Fruit fly (Drosophila melanogaster) whole organism, adult: ENCODE results near the gene bol.

ENCODE experiments used
- CG11617 ChIP-seq: fragments of 200-800 bp; sonication (Bioruptor generic); optimal IDR thresholded peaks from 2 replicates; lab custom pipeline; 2017; ENCODE audit warnings: mild to moderate bottlenecking, missing biosample characterization, missing genetic modification reagents, missing genetic modification characterization
- CG12768 ChIP-seq: fragments of 200-800 bp; sonication (Bioruptor generic); optimal IDR thresholded peaks from 2 replicates; lab custom pipeline; 2017; ENCODE audit warnings: missing biosample characterization, missing genetic modification characterization, mild to moderate bottlenecking, moderate library complexity, missing genetic modification reagents
- CG14711 ChIP-seq: fragments of 200-800 bp; sonication (Bioruptor generic); optimal IDR thresholded peaks from 2 replicates; lab custom pipeline; 2018; ENCODE audit warnings: missing biosample characterization, mild to moderate bottlenecking, missing genetic modification characterization, moderate library complexity
- CG1620 ChIP-seq: fragments of 200-800 bp; sonication (Bioruptor generic); optimal IDR thresholded peaks from 2 replicates; lab custom pipeline; 2016; ENCODE audit warnings: missing biosample characterization, missing genetic modification characterization
- CG33017 ChIP-seq: fragments of 200-800 bp; sonication (Bioruptor generic); optimal IDR thresholded peaks from 2 replicates; lab custom pipeline; 2018; ENCODE audit warnings: missing biosample characterization, mild to moderate bottlenecking, missing genetic modification characterization, moderate library complexity
- CG5204 ChIP-seq: fragments of 200-800 bp; sonication (Bioruptor generic); optimal IDR thresholded peaks from 2 replicates; lab custom pipeline; 2016; ENCODE audit warnings: missing biosample characterization, missing genetic modification characterization
- CG7045 ChIP-seq: fragments of 200-800 bp; sonication (Bioruptor generic); optimal IDR thresholded peaks from 2 replicates; lab custom pipeline; 2017; ENCODE audit warnings: missing biosample characterization, mild to moderate bottlenecking, missing genetic modification characterization
- CG7101 ChIP-seq: fragments of 200-800 bp; sonication (Bioruptor generic); optimal IDR thresholded peaks from 2 replicates; lab custom pipeline; 2018; ENCODE audit warnings: missing biosample characterization, mild to moderate bottlenecking, missing genetic modification characterization, moderate library complexity
- Clk ChIP-seq: fragments of 200-800 bp; sonication (Bioruptor generic); optimal IDR thresholded peaks from 2 replicates; lab custom pipeline; 2017; ENCODE audit warnings: missing biosample characterization, missing genetic modification characterization
- Crg-1 ChIP-seq: fragments of 200-800 bp; sonication (Bioruptor generic); optimal IDR thresholded peaks from 2 replicates; lab custom pipeline; 2016; ENCODE audit warnings: missing biosample characterization, missing genetic modification characterization
- Hr96 ChIP-seq: fragments of 200-800 bp; sonication (Bioruptor generic); optimal IDR thresholded peaks from 2 replicates; lab custom pipeline; 2016; ENCODE audit warnings: missing biosample characterization, missing genetic modification characterization
- Mnt ChIP-seq: fragments of 200-800 bp; sonication (Bioruptor generic); optimal IDR thresholded peaks from 2 replicates; lab custom pipeline; 2016; ENCODE audit warnings: missing biosample characterization, mild to moderate bottlenecking, missing genetic modification characterization
- bab1 ChIP-seq: fragments of 200-800 bp; sonication (Bioruptor generic); optimal IDR thresholded peaks from 3 replicates; lab custom pipeline; 2019; ENCODE audit warnings: missing biosample characterization, mild to moderate bottlenecking, missing genetic modification characterization, moderate library complexity
- cic ChIP-seq: fragments of 200-800 bp; sonication (Bioruptor generic); optimal IDR thresholded peaks from 2 replicates; lab custom pipeline; 2017; ENCODE audit warnings: missing biosample characterization, mild to moderate bottlenecking, missing genetic modification characterization, moderate library complexity
- cnc ChIP-seq, 2 experiments: fragments of >200 bp; optimal IDR thresholded peaks; 2 replicates each; lab custom pipeline; 2017
- kay ChIP-seq: fragments of 200-800 bp; sonication (Bioruptor generic); peaks from one replicate; lab custom pipeline; 2016; ENCODE audit warnings: missing biosample characterization, missing genetic modification characterization, borderline replicate concordance
- ovo ChIP-seq: fragments of 200-800 bp; sonication (Bioruptor generic); optimal IDR thresholded peaks from 2 replicates; lab custom pipeline; 2016; ENCODE audit warnings: missing biosample characterization, missing genetic modification characterization
- pad ChIP-seq: fragments of 200-800 bp; sonication (Bioruptor generic); optimal IDR thresholded peaks from 3 replicates; lab custom pipeline; 2017; ENCODE audit warnings: missing biosample characterization, missing genetic modification characterization, mild to moderate bottlenecking, moderate library complexity, missing genetic modification reagents
- tj ChIP-seq: fragments of 200-800 bp; sonication (Bioruptor generic); optimal IDR thresholded peaks from 3 replicates; lab custom pipeline; 2017; ENCODE audit warnings: missing biosample characterization, mild to moderate bottlenecking, missing genetic modification characterization, moderate library complexity
- toe ChIP-seq: fragments of 200-800 bp; sonication (Bioruptor generic); optimal IDR thresholded peaks from 2 replicates; lab custom pipeline; 2016; ENCODE audit warnings: missing biosample characterization, missing genetic modification characterization

bol gene

DNA sequence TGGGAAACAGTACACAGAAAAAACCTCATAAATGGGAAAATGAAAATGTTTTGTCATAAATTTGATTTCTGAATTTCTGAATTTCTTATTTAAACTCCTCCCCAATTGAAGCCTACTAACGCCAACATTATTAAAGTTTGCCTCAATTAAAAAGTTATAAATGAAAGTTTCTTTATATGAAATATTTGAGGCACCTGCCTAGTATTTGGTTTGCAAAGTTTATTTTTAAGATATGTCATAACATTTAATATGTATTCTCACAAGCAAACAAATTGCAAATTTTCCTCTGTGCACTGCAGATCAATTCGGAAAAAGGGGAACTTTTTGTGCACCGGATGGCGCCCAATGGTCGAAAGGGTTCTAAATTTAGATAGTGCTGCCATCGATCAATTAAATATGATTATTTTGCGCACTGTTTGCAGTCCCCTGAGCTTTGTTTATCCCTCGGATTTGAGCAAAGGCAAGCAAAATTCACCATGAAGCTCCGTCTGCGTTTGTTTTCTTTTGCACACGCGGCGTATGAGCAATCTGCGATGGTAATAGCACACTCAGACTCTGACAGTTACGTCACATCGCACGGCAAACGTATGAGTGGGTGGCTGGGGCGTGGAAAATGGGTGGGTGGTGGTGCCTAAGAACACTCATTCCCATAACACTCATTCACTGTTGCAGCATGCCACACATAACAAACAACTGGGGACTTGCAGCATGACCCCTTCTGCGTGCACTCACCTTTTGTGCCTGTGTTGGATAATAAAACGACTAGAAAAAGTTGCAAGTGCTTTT lies 69.0 kb downstream of the bol start:
- TF ChIP-seq cic (GFP tag; lab: Kevin White, UChicago) (no peak), kay (no peak), ovo (GFP tag; lab: Kevin White, UChicago) (no peak), bab1 (GFP tag; lab: Kevin White, UChicago) (no peak), CG12768 (GFP tag; lab: Kevin White, UChicago) (peak; percentile 49), CG7101 (tag; lab: Kevin White, UChicago) (peak; percentile 73), toe (GFP tag; lab: Kevin White, UChicago) (peak; percentile 61), tj (GFP tag; lab: Kevin White, UChicago) (peak; percentile 84), CG1620 (GFP tag; lab: Kevin White, UChicago) (peak; percentile 25), CG5204 (peak; percentile 80), pad (peak; percentile 56), Hr96 (GFP tag; lab: Kevin White, UChicago) (peak; percentile 42), Mnt (GFP tag; lab: Kevin White, UChicago) (no peak), cnc (optimal IDR thresholded peaks at IDR 0.05; lab: Kevin White, UChicago) (no peak), Crg-1 (GFP tag; lab: Kevin White, UChicago) (peak; percentile 67), Clk (GFP tag; lab: Kevin White, UChicago) (peak; percentile 28), CG11617 (peak; percentile 88), CG7045 (peak; percentile 74), CG14711 (tag; lab: Kevin White, UChicago) (peak; percentile 71), CG33017 (tag; lab: Kevin White, UChicago) (peak; percentile 67)

dm6 chr3L:9064207-9064754 lies 69.9 kb downstream of the bol start:
- TF ChIP-seq ovo (GFP tag; lab: Kevin White, UChicago) (no peak), kay (peak; percentile 95)

DNA sequence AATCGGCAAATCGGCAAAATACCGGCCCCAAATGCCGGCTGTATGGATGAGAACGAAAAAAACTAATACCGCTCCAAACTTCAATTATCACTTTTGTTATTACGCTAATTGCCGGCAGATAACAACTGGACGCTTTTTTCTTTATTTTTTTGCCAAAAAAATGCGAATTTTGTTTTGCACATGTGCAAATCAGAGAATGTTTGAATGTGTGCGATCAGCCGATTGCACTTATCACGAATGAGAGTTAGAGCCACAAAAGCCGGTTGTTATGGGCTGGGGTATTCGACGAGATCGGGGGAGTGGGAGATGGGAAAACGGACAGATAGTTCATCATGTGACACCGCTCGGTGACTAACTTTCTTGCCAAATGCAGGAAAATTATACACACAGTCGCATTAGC lies 70.6 kb downstream of the bol start:
- TF ChIP-seq cnc (optimal IDR thresholded peaks at IDR 0.05; lab: Kevin White, UChicago) (no peak), Mnt (GFP tag; lab: Kevin White, UChicago) (peak; percentile 53), Crg-1 (GFP tag; lab: Kevin White, UChicago) (no peak), Clk (GFP tag; lab: Kevin White, UChicago) (no peak), pad (no peak), cic (GFP tag; lab: Kevin White, UChicago) (peak; percentile 65), CG14711 (tag; lab: Kevin White, UChicago) (no peak), kay (peak; percentile 69), CG11617 (no peak)

dm6 chr3L:9062816-9063215 lies 71.4 kb downstream of the bol start:
- TF ChIP-seq CG14711 (tag; lab: Kevin White, UChicago) (peak; percentile 6), ovo (GFP tag; lab: Kevin White, UChicago) (no peak)

dm6 chr3L:9061449-9061848 lies 72.8 kb downstream of the bol start:
- TF ChIP-seq tj (GFP tag; lab: Kevin White, UChicago) (peak; percentile 85), bab1 (GFP tag; lab: Kevin White, UChicago) (no peak)

dm6 chr3L:9059611-9060203 lies 74.5 kb downstream of the bol start:
- TF ChIP-seq CG5204 (peak; percentile 61), CG11617 (peak; percentile 35), tj (GFP tag; lab: Kevin White, UChicago) (peak; percentile 5), Mnt (GFP tag; lab: Kevin White, UChicago) (peak; percentile 54), CG12768 (GFP tag; lab: Kevin White, UChicago) (peak; percentile 54), CG7101 (tag; lab: Kevin White, UChicago) (peak; percentile 57), CG7045 (peak; percentile 40), kay (no peak), cnc (optimal IDR thresholded peaks at IDR 0.05; lab: Kevin White, UChicago) (no peak), bab1 (GFP tag; lab: Kevin White, UChicago) (no peak), cic (GFP tag; lab: Kevin White, UChicago) (peak; percentile 47), pad (peak; percentile 31), ovo (GFP tag; lab: Kevin White, UChicago) (peak; percentile 58), CG33017 (tag; lab: Kevin White, UChicago) (peak; percentile 81), CG1620 (GFP tag; lab: Kevin White, UChicago) (peak; percentile 25), CG14711 (tag; lab: Kevin White, UChicago) (peak; percentile 54), Crg-1 (GFP tag; lab: Kevin White, UChicago) (peak; percentile 44), Clk (GFP tag; lab: Kevin White, UChicago) (peak; percentile 53), toe (GFP tag; lab: Kevin White, UChicago) (peak; percentile 20), Hr96 (GFP tag; lab: Kevin White, UChicago) (peak; percentile 54)
